Fruit fly (Drosophila melanogaster) whole organism, embryonic: ENCODE data around the gene ana1.

Source experiments
- Atf-2 ChIP-seq: fragments of 200-800 bp; sonication (Bioruptor generic); optimal IDR thresholded peaks from 2 replicates; lab custom pipeline; 2016; ENCODE audit warnings: missing biosample characterization, missing genetic modification characterization
- Atf3 ChIP-seq: fragments of 200-800 bp; sonication (Bioruptor generic); optimal IDR thresholded peaks from 3 replicates; lab custom pipeline; 2016; ENCODE audit warnings: missing biosample characterization, missing genetic modification characterization
- BtbVII ChIP-seq: fragments of 200-800 bp; sonication (Bioruptor generic); optimal IDR thresholded peaks from 3 replicates; lab custom pipeline; 2017; ENCODE audit warnings: missing biosample characterization, mild to moderate bottlenecking, missing genetic modification characterization
- CG12155 ChIP-seq: fragments of 200-800 bp; sonication (Bioruptor generic); optimal IDR thresholded peaks from 3 replicates; lab custom pipeline; 2016; ENCODE audit warnings: missing biosample characterization, missing genetic modification characterization
- CG1233 ChIP-seq: fragments of 200-800 bp; sonication (Bioruptor generic); optimal IDR thresholded peaks from 4 replicates; lab custom pipeline; 2018; ENCODE audit warnings: missing biosample characterization, mild to moderate bottlenecking, missing genetic modification characterization
- CG12659 ChIP-seq: fragments of 200-800 bp; sonication (Bioruptor generic); optimal IDR thresholded peaks from 3 replicates; lab custom pipeline; 2017; ENCODE audit warnings: mild to moderate bottlenecking, missing biosample characterization, missing genetic modification reagents, missing genetic modification characterization
- CG14014 ChIP-seq: fragments of 200-800 bp; sonication (Bioruptor generic); IDR thresholded peaks from 2 replicates; pipeline ENCODE4 v1.3.6; 2022; ENCODE audit warnings: missing biosample characterization, missing genetic modification characterization
- CG14441 ChIP-seq: fragments of 200-800 bp; sonication (Bioruptor generic); IDR thresholded peaks from 2 replicates; pipeline ENCODE4 v1.3.6; 2022; ENCODE audit warnings: missing biosample characterization, missing genetic modification characterization
- CG16815 ChIP-seq: fragments of 200-800 bp; sonication (Bioruptor generic); optimal IDR thresholded peaks from 3 replicates; lab custom pipeline; 2017; ENCODE audit warnings: missing biosample characterization, mild to moderate bottlenecking, missing genetic modification characterization
- CG17361 ChIP-seq: fragments of 200-800 bp; sonication (Bioruptor generic); IDR thresholded peaks from 3 replicates; pipeline ENCODE4 v1.3.6; 2022; ENCODE audit warnings: missing biosample characterization, missing genetic modification characterization
- CG17385 ChIP-seq: fragments of 200-800 bp; sonication (Bioruptor generic); optimal IDR thresholded peaks from 3 replicates; lab custom pipeline; 2018; ENCODE audit warnings: missing biosample characterization, mild to moderate bottlenecking, missing genetic modification characterization
- CG2116 ChIP-seq: fragments of 200-800 bp; sonication (Bioruptor generic); optimal IDR thresholded peaks from 3 replicates; lab custom pipeline; 2018; ENCODE audit warnings: missing biosample characterization, mild to moderate bottlenecking, missing genetic modification characterization
- CG32772 ChIP-seq: fragments of 200-800 bp; sonication (Bioruptor generic); IDR thresholded peaks from 2 replicates; pipeline ENCODE4 v1.3.6; 2022; ENCODE audit warnings: missing biosample characterization, missing genetic modification characterization
- CG33213 ChIP-seq: fragments of 200-800 bp; sonication (Bioruptor generic); optimal IDR thresholded peaks from 3 replicates; lab custom pipeline; 2016; ENCODE audit warnings: missing biosample characterization, missing genetic modification characterization
- CG6272 ChIP-seq: fragments of 200-800 bp; sonication (Bioruptor generic); IDR thresholded peaks from 2 replicates; pipeline ENCODE4 v1.3.6; 2022; ENCODE audit warnings: missing biosample characterization, missing genetic modification characterization
- CG6791 ChIP-seq: fragments of 200-800 bp; sonication (Bioruptor generic); IDR thresholded peaks from 3 replicates; pipeline ENCODE4 v1.3.6; 2022; ENCODE audit warnings: missing biosample characterization, missing genetic modification characterization; ENCODE audit not compliant: partially characterized antibody
- CG6813 ChIP-seq: fragments of 200-800 bp; sonication (Bioruptor generic); optimal IDR thresholded peaks from 2 replicates; lab custom pipeline; 2017; ENCODE audit warnings: missing biosample characterization, missing genetic modification characterization, mild to moderate bottlenecking, moderate library complexity, missing genetic modification reagents
- CG7271 ChIP-seq: fragments of 200-800 bp; sonication (Bioruptor generic); optimal IDR thresholded peaks from 2 replicates; lab custom pipeline; 2018; ENCODE audit warnings: missing biosample characterization, mild to moderate bottlenecking, missing genetic modification characterization, moderate library complexity
- CG7745 ChIP-seq: fragments of 200-800 bp; sonication (Bioruptor generic); optimal IDR thresholded peaks from 2 replicates; lab custom pipeline; 2018; ENCODE audit warnings: missing biosample characterization, mild to moderate bottlenecking, missing genetic modification characterization, moderate library complexity
- CG7987 ChIP-seq: fragments of 200-800 bp; sonication (Bioruptor generic); optimal IDR thresholded peaks from 2 replicates; lab custom pipeline; 2018; ENCODE audit warnings: missing biosample characterization, mild to moderate bottlenecking, missing genetic modification characterization, moderate library complexity
- CG8290 ChIP-seq, 3 experiments: fragments of 200-800 bp; sonication (Bioruptor generic); optimal IDR thresholded peaks; 2 replicates each; lab custom pipeline; 2016 to 2019; ENCODE audit warnings: missing biosample characterization in 3 of 3, missing genetic modification characterization in 3 of 3, mild to moderate bottlenecking in 2 of 3, moderate library complexity in 1 of 3
- CG8388 ChIP-seq: fragments of 200-800 bp; sonication (Bioruptor generic); optimal IDR thresholded peaks from 2 replicates; lab custom pipeline; 2019; ENCODE audit warnings: missing biosample characterization, mild to moderate bottlenecking, missing genetic modification characterization, moderate library complexity
- CG9797 ChIP-seq: fragments of 200-800 bp; sonication (Bioruptor generic); optimal IDR thresholded peaks from 3 replicates; lab custom pipeline; 2018; ENCODE audit warnings: missing biosample characterization, mild to moderate bottlenecking, missing genetic modification characterization
- D19B ChIP-seq: fragments of 200-800 bp; sonication (Bioruptor generic); optimal IDR thresholded peaks from 2 replicates; lab custom pipeline; 2017; ENCODE audit warnings: missing biosample characterization, mild to moderate bottlenecking, missing genetic modification characterization
- Dad ChIP-seq: fragments of 200-800 bp; sonication (Bioruptor generic); optimal IDR thresholded peaks from 3 replicates; lab custom pipeline; 2016; ENCODE audit warnings: missing biosample characterization, missing genetic modification characterization
- Dfd ChIP-seq, 2 experiments: fragments of >200 bp; optimal IDR thresholded peaks; 2 replicates each; lab custom pipeline; 2017; ENCODE audit warnings: missing biosample characterization in 2 of 2, missing genetic modification characterization in 2 of 2
- Dip2 ChIP-seq: fragments of 200-800 bp; sonication (Bioruptor generic); IDR thresholded peaks from 2 replicates; pipeline ENCODE4 v1.3.6; 2022; ENCODE audit warnings: missing biosample characterization, missing genetic modification characterization
- Drgx ChIP-seq: fragments of 200-800 bp; sonication (Bioruptor generic); IDR thresholded peaks from 2 replicates; pipeline ENCODE4 v1.3.6; 2022; ENCODE audit warnings: missing biosample characterization, missing genetic modification characterization
- Hey ChIP-seq: fragments of 200-800 bp; sonication (Bioruptor generic); optimal IDR thresholded peaks from 3 replicates; lab custom pipeline; 2018; ENCODE audit warnings: missing biosample characterization, mild to moderate bottlenecking, missing genetic modification characterization
- Jarid2 ChIP-seq: fragments of 200-800 bp; sonication (Bioruptor generic); optimal IDR thresholded peaks from 3 replicates; lab custom pipeline; 2017; ENCODE audit warnings: mild to moderate bottlenecking, missing biosample characterization, missing genetic modification reagents, missing genetic modification characterization
- MBD-R2 ChIP-seq: fragments of 200-800 bp; sonication (Bioruptor generic); IDR thresholded peaks from 2 replicates; pipeline ENCODE4 v1.3.6; 2022; ENCODE audit warnings: missing biosample characterization, missing genetic modification characterization
- Mrtf ChIP-seq: fragments of 200-800 bp; sonication (Bioruptor generic); IDR thresholded peaks from 3 replicates; pipeline ENCODE4 v1.3.6; 2022; ENCODE audit warnings: missing biosample characterization, missing genetic modification characterization
- Oaz ChIP-seq: fragments of 200-800 bp; sonication (Bioruptor generic); IDR thresholded peaks from 2 replicates; pipeline ENCODE4 v1.3.6; 2022; ENCODE audit warnings: missing biosample characterization, missing genetic modification characterization
- Pdp1 ChIP-seq, 2 experiments: fragments of 200-800 bp; sonication (Bioruptor generic); optimal IDR thresholded peaks; 3 replicates each; lab custom pipeline; 2016; ENCODE audit warnings: missing biosample characterization in 2 of 2, missing genetic modification characterization in 2 of 2, mild to moderate bottlenecking in 1 of 2, moderate library complexity in 1 of 2
- Sox102F ChIP-seq: fragments of 200-800 bp; sonication (Bioruptor generic); optimal IDR thresholded peaks from 2 replicates; lab custom pipeline; 2018; ENCODE audit warnings: missing biosample characterization, mild to moderate bottlenecking, missing genetic modification characterization, moderate library complexity
- ewg ChIP-seq: fragments of 200-800 bp; sonication (Bioruptor generic); optimal IDR thresholded peaks from 3 replicates; lab custom pipeline; 2017; ENCODE audit warnings: mild to moderate bottlenecking, missing biosample characterization, missing genetic modification reagents, missing genetic modification characterization
- fd3F ChIP-seq: fragments of 200-800 bp; sonication (Bioruptor generic); optimal IDR thresholded peaks from 2 replicates; lab custom pipeline; 2018; ENCODE audit warnings: missing biosample characterization, mild to moderate bottlenecking, missing genetic modification characterization, moderate library complexity
- ftz-f1 ChIP-seq: fragments of 200-800 bp; sonication (Bioruptor generic); optimal IDR thresholded peaks from 2 replicates; lab custom pipeline; 2016; ENCODE audit warnings: missing biosample characterization, missing genetic modification characterization
- hbn ChIP-seq: fragments of 200-800 bp; sonication (Bioruptor generic); IDR thresholded peaks from 2 replicates; pipeline ENCODE4 v1.3.6; 2022; ENCODE audit warnings: missing biosample characterization, missing genetic modification characterization; ENCODE audit not compliant: partially characterized antibody
- insv ChIP-seq, 2 experiments: fragments of 200-800 bp; sonication (Bioruptor generic); optimal IDR thresholded peaks; 3 replicates each; lab custom pipeline; 2016 to 2018; ENCODE audit warnings: missing biosample characterization in 2 of 2, missing genetic modification characterization in 2 of 2
- jing ChIP-seq: fragments of 200-800 bp; sonication (Bioruptor generic); optimal IDR thresholded peaks from 2 replicates; lab custom pipeline; 2018; ENCODE audit warnings: missing biosample characterization, mild to moderate bottlenecking, missing genetic modification characterization
- mirr ChIP-seq: fragments of 200-800 bp; sonication (Bioruptor generic); optimal IDR thresholded peaks from 3 replicates; lab custom pipeline; 2018; ENCODE audit warnings: missing biosample characterization, mild to moderate bottlenecking, missing genetic modification characterization
- nmo ChIP-seq: fragments of 200-800 bp; sonication (Bioruptor generic); optimal IDR thresholded peaks from 2 replicates; lab custom pipeline; 2018; ENCODE audit warnings: missing biosample characterization, mild to moderate bottlenecking, missing genetic modification characterization, moderate library complexity
- nom ChIP-seq: fragments of 200-800 bp; sonication (Bioruptor generic); optimal IDR thresholded peaks from 2 replicates; lab custom pipeline; 2017; ENCODE audit warnings: missing biosample characterization, missing genetic modification characterization, mild to moderate bottlenecking, moderate library complexity, missing genetic modification reagents
- pum ChIP-seq: fragments of 200-800 bp; sonication (Bioruptor generic); optimal IDR thresholded peaks from 2 replicates; lab custom pipeline; 2016; ENCODE audit warnings: missing biosample characterization, missing genetic modification characterization
- sna ChIP-seq: fragments of 200-800 bp; sonication (Bioruptor generic); IDR thresholded peaks from 2 replicates; pipeline ENCODE4 v1.3.6; 2022; ENCODE audit warnings: missing biosample characterization, missing genetic modification characterization; ENCODE audit not compliant: partially characterized antibody
- ssp ChIP-seq: fragments of 200-800 bp; sonication (Bioruptor generic); IDR thresholded peaks from 2 replicates; pipeline ENCODE4 v1.3.6; 2022; ENCODE audit warnings: missing biosample characterization, missing genetic modification characterization
- trh ChIP-seq: fragments of 200-800 bp; sonication (Bioruptor generic); optimal IDR thresholded peaks from 2 replicates; lab custom pipeline; 2016; ENCODE audit warnings: missing biosample characterization, missing genetic modification characterization
- unpg ChIP-seq: fragments of 200-800 bp; sonication (Bioruptor generic); optimal IDR thresholded peaks from 3 replicates; lab custom pipeline; 2018; ENCODE audit warnings: missing biosample characterization, mild to moderate bottlenecking, missing genetic modification characterization, moderate library complexity

The ana1 gene

DNA sequence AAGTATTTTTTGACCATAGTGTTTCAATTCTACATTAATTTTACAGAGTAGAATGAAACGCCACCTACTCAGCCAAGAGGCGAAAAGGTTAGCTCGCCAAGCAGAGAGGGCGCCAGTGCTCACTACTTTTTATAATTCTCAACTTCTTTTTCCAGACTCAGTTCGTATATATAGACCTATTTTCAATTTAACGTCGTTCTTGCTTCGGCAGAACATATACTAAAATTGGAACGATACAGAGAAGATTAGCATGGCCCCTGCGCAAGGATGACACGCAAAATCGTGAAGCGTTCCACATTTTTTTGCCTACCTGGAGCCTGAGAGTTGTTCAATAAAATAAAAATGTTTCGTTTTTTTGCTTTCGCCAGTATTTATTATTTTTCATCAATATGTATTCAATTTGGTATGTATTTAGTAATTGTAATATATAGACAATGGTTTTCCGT lies 26.7 kb downstream of the ana1 start (continued):
- TF ChIP-seq CG9797 (GFP tag; lab: Kevin White, UChicago) (no peak), CG12155 (peak; percentile 55), CG8388 (GFP tag; lab: Kevin White, UChicago) (peak; percentile 36), CG17361 (GFP tag; lab: Robert Waterston, UW) (0 out of 3 replicates have a peak, but pooled peaks have one; percentile 32), CG8290 (GFP tag; optimal IDR thresholded peaks at IDR 0.05; lab: Kevin White, UChicago) (peak; percentile 66), CG8290 (tag; optimal IDR thresholded peaks at IDR 0.05; lab: Kevin White, UChicago) (peak in 1 of 2 experiments; percentile 83), CG7987 (GFP tag; lab: Kevin White, UChicago) (peak; percentile 66), jing (GFP tag; lab: Kevin White, UChicago) (no peak), D19B (GFP tag; lab: Kevin White, UChicago) (no peak), mirr (no peak), CG7745 (tag; lab: Kevin White, UChicago) (no peak), Jarid2 (no peak), Atf-2 (GFP tag; lab: Kevin White, UChicago) (peak; percentile 36), ssp (peak; percentile 65), CG12659 (GFP tag; lab: Kevin White, UChicago) (peak; percentile 54), hbn (GFP tag; lab: Robert Waterston, UW) (peak; percentile 45), CG14014 (GFP tag; lab: Robert Waterston, UW) (peak; percentile 15; the same call in 1 of the 2 replicates), Drgx (GFP tag; lab: Robert Waterston, UW) (no peak), nom (GFP tag; lab: Kevin White, UChicago) (peak; percentile 67), CG14441 (GFP tag; lab: Robert Waterston, UW) (peak; percentile 63), trh (GFP tag; lab: Kevin White, UChicago) (peak; percentile 36), CG32772 (GFP tag; lab: Robert Waterston, UW) (no peak; the same call in 1 of the 2 replicates), Oaz (no peak), CG1233 (GFP tag; lab: Kevin White, UChicago) (peak; percentile 38), sna (GFP tag; lab: Robert Waterston, UW) (peak; percentile 53; the same call in 1 of the 2 replicates), Pdp1 (GFP tag; optimal IDR thresholded peaks at IDR 0.05; lab: Kevin White, UChicago) (peak; percentile 35 to 92), Atf3 (GFP tag; lab: Kevin White, UChicago) (peak; percentile 66), BtbVII (GFP tag; lab: Kevin White, UChicago) (no peak), unpg (GFP tag; lab: Kevin White, UChicago) (peak; percentile 8), nmo (peak; percentile 62), CG16815 (GFP tag; lab: Kevin White, UChicago) (peak; percentile 45), Hey (tag; lab: Kevin White, UChicago) (no peak), ftz-f1 (peak; percentile 61), CG2116 (GFP tag; lab: Kevin White, UChicago) (peak; percentile 8), CG7271 (tag; lab: Kevin White, UChicago) (no peak), Sox102F (peak; percentile 70), ewg (GFP tag; lab: Kevin White, UChicago) (peak; percentile 40), CG6791 (peak; percentile 93), Mrtf (GFP tag; lab: Robert Waterston, UW) (no peak), pum (peak; percentile 22), CG17385 (GFP tag; lab: Kevin White, UChicago) (peak; percentile 22), CG6813 (GFP tag; lab: Kevin White, UChicago) (no peak), CG6272 (no peak; the same call in 1 of the 2 replicates), insv (GFP tag; optimal IDR thresholded peaks at IDR 0.05; lab: Kevin White, UChicago) (peak in 1 of 2 experiments; percentile 58), fd3F (GFP tag; lab: Kevin White, UChicago) (peak; percentile 36), Dad (GFP tag; lab: Kevin White, UChicago) (peak; percentile 61), Dfd (GFP tag; optimal IDR thresholded peaks at IDR 0.05; lab: Kevin White, UChicago) (no peak), MBD-R2 (GFP tag; lab: Robert Waterston, UW) (peak; percentile 23; the same call in 1 of the 2 replicates), Dip2 (GFP tag; lab: Robert Waterston, UW) (peak; percentile 97), CG33213 (GFP tag; lab: Kevin White, UChicago) (peak; percentile 82)
